Worm (Caenorhabditis elegans) whole organism, L2 larva: ENCODE data around the gene F14E5.8.

Source experiments
- alr-1 ChIP-seq: fragments of 150-350 bp; optimal IDR thresholded peaks from 2 replicates; lab custom pipeline; 2014; ENCODE audit warnings: missing biosample characterization, missing genetic modification characterization
- ceh-82 ChIP-seq: fragments of 150-350 bp; optimal IDR thresholded peaks from 2 replicates; lab custom pipeline; 2014; ENCODE audit warnings: missing biosample characterization, missing genetic modification characterization
- lin-39 ChIP-seq: fragments of 150-350 bp; optimal IDR thresholded peaks from 2 replicates; lab custom pipeline; 2014; ENCODE audit warnings: missing biosample characterization, missing genetic modification reagents, missing genetic modification characterization
- mdl-1 ChIP-seq, 2 experiments: fragments of 150-350 bp in 1 of 2; sonication (generic microtip) in 1 of 2; optimal IDR thresholded peaks; 2 replicates each; lab custom pipeline; 2017; ENCODE audit warnings: missing biosample characterization in 2 of 2, missing genetic modification characterization in 2 of 2
- nhr-12 ChIP-seq: fragments of 150-350 bp; optimal IDR thresholded peaks from 2 replicates; lab custom pipeline; 2014; ENCODE audit warnings: missing biosample characterization, missing genetic modification characterization
- nhr-237 ChIP-seq: fragments of 150-350 bp; optimal IDR thresholded peaks from 2 replicates; lab custom pipeline; 2014; ENCODE audit warnings: missing biosample characterization, missing genetic modification characterization
- nhr-77 ChIP-seq: fragments of 150-350 bp; optimal IDR thresholded peaks from 2 replicates; lab custom pipeline; 2014; ENCODE audit warnings: missing biosample characterization, missing genetic modification characterization
- skn-1 ChIP-seq: sonication (generic microtip); optimal IDR thresholded peaks from 2 replicates; lab custom pipeline; 2017; ENCODE audit warnings: missing biosample characterization, missing genetic modification characterization
- unc-39 ChIP-seq: fragments of 150-350 bp; optimal IDR thresholded peaks from 2 replicates; lab custom pipeline; 2014; ENCODE audit warnings: missing biosample characterization, missing genetic modification characterization

- no peak for TF ChIP-seq nhr-77 (tag; lab: Kevin White, UChicago)
- TF ChIP-seq nhr-12 (tag; lab: Kevin White, UChicago): no peak
- TF ChIP-seq ceh-82 (tag; lab: Kevin White, UChicago): no peak
- no peak for TF ChIP-seq skn-1 (tag; lab: Kevin White, UChicago)
- TF ChIP-seq unc-39: no peak
- TF ChIP-seq lin-39: no peak
- TF ChIP-seq nhr-237 (tag; lab: Kevin White, UChicago): no peak
- no peak for TF ChIP-seq alr-1
- no peak for TF ChIP-seq mdl-1 (tag; optimal IDR thresholded peaks at IDR 0.05; lab: Kevin White, UChicago)
Measured at ce11 chrII:8404748-8405147, 15.2 kb upstream of the F14E5.8 start, which contains the start of gene skpo-1.
